Fruit fly (Drosophila melanogaster) whole organism, adult: Measurements from ENCODE around the gene Arl8.

ENCODE experiments used
- CG11617 ChIP-seq: fragments of 200-800 bp; sonication (Bioruptor generic); optimal IDR thresholded peaks from 2 replicates; lab custom pipeline; 2017; ENCODE audit warnings: mild to moderate bottlenecking, missing biosample characterization, missing genetic modification reagents, missing genetic modification characterization
- CG12768 ChIP-seq: fragments of 200-800 bp; sonication (Bioruptor generic); optimal IDR thresholded peaks from 2 replicates; lab custom pipeline; 2017; ENCODE audit warnings: missing biosample characterization, missing genetic modification characterization, mild to moderate bottlenecking, moderate library complexity, missing genetic modification reagents
- CG14711 ChIP-seq: fragments of 200-800 bp; sonication (Bioruptor generic); optimal IDR thresholded peaks from 2 replicates; lab custom pipeline; 2018; ENCODE audit warnings: missing biosample characterization, mild to moderate bottlenecking, missing genetic modification characterization, moderate library complexity
- CG1620 ChIP-seq: fragments of 200-800 bp; sonication (Bioruptor generic); optimal IDR thresholded peaks from 2 replicates; lab custom pipeline; 2016; ENCODE audit warnings: missing biosample characterization, missing genetic modification characterization
- CG33017 ChIP-seq: fragments of 200-800 bp; sonication (Bioruptor generic); optimal IDR thresholded peaks from 2 replicates; lab custom pipeline; 2018; ENCODE audit warnings: missing biosample characterization, mild to moderate bottlenecking, missing genetic modification characterization, moderate library complexity
- CG5204 ChIP-seq: fragments of 200-800 bp; sonication (Bioruptor generic); optimal IDR thresholded peaks from 2 replicates; lab custom pipeline; 2016; ENCODE audit warnings: missing biosample characterization, missing genetic modification characterization
- CG7045 ChIP-seq: fragments of 200-800 bp; sonication (Bioruptor generic); optimal IDR thresholded peaks from 2 replicates; lab custom pipeline; 2017; ENCODE audit warnings: missing biosample characterization, mild to moderate bottlenecking, missing genetic modification characterization
- CG7101 ChIP-seq: fragments of 200-800 bp; sonication (Bioruptor generic); optimal IDR thresholded peaks from 2 replicates; lab custom pipeline; 2018; ENCODE audit warnings: missing biosample characterization, mild to moderate bottlenecking, missing genetic modification characterization, moderate library complexity
- Clk ChIP-seq: fragments of 200-800 bp; sonication (Bioruptor generic); optimal IDR thresholded peaks from 2 replicates; lab custom pipeline; 2017; ENCODE audit warnings: missing biosample characterization, missing genetic modification characterization
- Crg-1 ChIP-seq: fragments of 200-800 bp; sonication (Bioruptor generic); optimal IDR thresholded peaks from 2 replicates; lab custom pipeline; 2016; ENCODE audit warnings: missing biosample characterization, missing genetic modification characterization
- Hr96 ChIP-seq: fragments of 200-800 bp; sonication (Bioruptor generic); optimal IDR thresholded peaks from 2 replicates; lab custom pipeline; 2016; ENCODE audit warnings: missing biosample characterization, missing genetic modification characterization
- Mnt ChIP-seq: fragments of 200-800 bp; sonication (Bioruptor generic); optimal IDR thresholded peaks from 2 replicates; lab custom pipeline; 2016; ENCODE audit warnings: missing biosample characterization, mild to moderate bottlenecking, missing genetic modification characterization
- bab1 ChIP-seq: fragments of 200-800 bp; sonication (Bioruptor generic); optimal IDR thresholded peaks from 3 replicates; lab custom pipeline; 2019; ENCODE audit warnings: missing biosample characterization, mild to moderate bottlenecking, missing genetic modification characterization, moderate library complexity
- cic ChIP-seq: fragments of 200-800 bp; sonication (Bioruptor generic); optimal IDR thresholded peaks from 2 replicates; lab custom pipeline; 2017; ENCODE audit warnings: missing biosample characterization, mild to moderate bottlenecking, missing genetic modification characterization, moderate library complexity
- cnc ChIP-seq, 2 experiments: fragments of >200 bp; optimal IDR thresholded peaks; 2 replicates each; lab custom pipeline; 2017
- kay ChIP-seq: fragments of 200-800 bp; sonication (Bioruptor generic); peaks from one replicate; lab custom pipeline; 2016; ENCODE audit warnings: missing biosample characterization, missing genetic modification characterization, borderline replicate concordance
- ovo ChIP-seq: fragments of 200-800 bp; sonication (Bioruptor generic); optimal IDR thresholded peaks from 2 replicates; lab custom pipeline; 2016; ENCODE audit warnings: missing biosample characterization, missing genetic modification characterization
- pad ChIP-seq: fragments of 200-800 bp; sonication (Bioruptor generic); optimal IDR thresholded peaks from 3 replicates; lab custom pipeline; 2017; ENCODE audit warnings: missing biosample characterization, missing genetic modification characterization, mild to moderate bottlenecking, moderate library complexity, missing genetic modification reagents
- tj ChIP-seq: fragments of 200-800 bp; sonication (Bioruptor generic); optimal IDR thresholded peaks from 3 replicates; lab custom pipeline; 2017; ENCODE audit warnings: missing biosample characterization, mild to moderate bottlenecking, missing genetic modification characterization, moderate library complexity
- toe ChIP-seq: fragments of 200-800 bp; sonication (Bioruptor generic); optimal IDR thresholded peaks from 2 replicates; lab custom pipeline; 2016; ENCODE audit warnings: missing biosample characterization, missing genetic modification characterization

Gene Arl8

dm6 chr3R:8118062-8118461 is 8.3 kb upstream of the Arl8 start:
- TF ChIP-seq bab1 (GFP tag; lab: Kevin White, UChicago) (no peak), tj (no peak), Mnt (GFP tag; lab: Kevin White, UChicago) (no peak), pad (GFP tag; lab: Kevin White, UChicago) (no peak), Hr96 (GFP tag; lab: Kevin White, UChicago) (no peak), CG5204 (GFP tag; lab: Kevin White, UChicago) (no peak), kay (GFP tag; lab: Kevin White, UChicago) (no peak), CG33017 (no peak), Clk (GFP tag; lab: Kevin White, UChicago) (no peak)

dm6 chr3R:8118781-8119456 is 7.5 kb upstream of the Arl8 start:
- TF ChIP-seq cic (GFP tag; lab: Kevin White, UChicago) (peak; percentile 100), CG14711 (no peak), CG12768 (GFP tag; lab: Kevin White, UChicago) (peak; percentile 27), CG11617 (GFP tag; lab: Kevin White, UChicago) (no peak), CG7045 (peak; percentile 25), Clk (GFP tag; lab: Kevin White, UChicago) (peak; percentile 32), kay (GFP tag; lab: Kevin White, UChicago) (peak; percentile 98)

DNA sequence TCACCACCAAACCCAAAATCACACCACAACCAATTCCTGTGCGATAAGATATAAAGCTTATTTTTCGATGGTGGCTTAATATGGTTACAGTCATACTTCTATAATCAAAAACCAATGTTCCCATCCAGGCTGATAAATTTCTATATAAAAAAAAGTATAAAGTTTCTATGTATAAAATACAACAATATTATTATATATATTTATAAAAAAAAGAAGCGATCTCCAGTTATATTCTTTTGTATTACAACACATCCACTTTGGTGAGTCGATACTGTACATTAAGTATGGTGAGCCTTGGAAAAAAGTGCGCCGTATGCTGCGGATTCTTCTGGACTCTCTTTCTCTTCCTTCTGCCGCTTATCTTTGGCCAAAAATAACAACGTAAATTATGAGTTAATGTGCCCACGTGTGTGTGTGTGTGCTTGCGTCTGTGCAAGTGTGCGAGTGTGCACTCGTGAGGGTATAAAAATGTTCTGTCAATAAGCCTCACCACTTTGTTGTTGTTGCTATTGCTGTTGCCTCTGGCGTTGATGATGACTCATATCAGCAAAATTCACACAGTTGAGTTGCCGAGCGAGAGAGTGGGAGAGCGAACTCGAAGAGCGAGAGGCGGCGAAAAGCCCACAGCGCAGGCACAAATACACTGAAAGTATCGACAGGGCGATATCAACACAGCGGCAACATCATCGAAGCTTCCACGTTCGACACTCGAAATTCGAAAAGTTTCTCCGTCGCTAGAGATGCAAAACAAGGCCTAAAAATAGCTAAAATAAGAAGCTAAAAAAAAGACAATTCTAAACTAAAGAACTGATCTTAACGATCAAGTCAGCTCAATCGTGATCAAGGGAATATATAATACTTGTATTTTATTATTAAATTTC is 6.7 kb upstream of the Arl8 start:
- TF ChIP-seq cnc (optimal IDR thresholded peaks at IDR 0.05; lab: Kevin White, UChicago) (no peak), Clk (GFP tag; lab: Kevin White, UChicago) (no peak), CG5204 (GFP tag; lab: Kevin White, UChicago) (no peak), bab1 (GFP tag; lab: Kevin White, UChicago) (peak; percentile 30), kay (GFP tag; lab: Kevin White, UChicago) (peak; percentile 100), Crg-1 (GFP tag; lab: Kevin White, UChicago) (no peak), toe (GFP tag; lab: Kevin White, UChicago) (no peak), tj (peak; percentile 36), CG11617 (GFP tag; lab: Kevin White, UChicago) (peak; percentile 44), cic (GFP tag; lab: Kevin White, UChicago) (peak; percentile 68), CG7045 (peak; percentile 18), CG12768 (GFP tag; lab: Kevin White, UChicago) (peak; percentile 2), CG7101 (tag; lab: Kevin White, UChicago) (peak; percentile 91), CG33017 (peak; percentile 85), Mnt (GFP tag; lab: Kevin White, UChicago) (peak; percentile 23), CG14711 (peak; percentile 80), pad (GFP tag; lab: Kevin White, UChicago) (peak; percentile 51), ovo (GFP tag; lab: Kevin White, UChicago) (no peak), CG1620 (GFP tag; lab: Kevin White, UChicago) (peak; percentile 45), Hr96 (GFP tag; lab: Kevin White, UChicago) (peak; percentile 27)

- no peak for TF ChIP-seq CG1620 (GFP tag; lab: Kevin White, UChicago)
- no peak for TF ChIP-seq Hr96 (GFP tag; lab: Kevin White, UChicago)
- TF ChIP-seq CG7045 = no peak
- no peak for TF ChIP-seq Clk (GFP tag; lab: Kevin White, UChicago)
- no peak for TF ChIP-seq ovo (GFP tag; lab: Kevin White, UChicago)
- TF ChIP-seq CG5204 (GFP tag; lab: Kevin White, UChicago) = no peak
- no peak for TF ChIP-seq CG12768 (GFP tag; lab: Kevin White, UChicago)
- no peak for TF ChIP-seq bab1 (GFP tag; lab: Kevin White, UChicago)
Measured at dm6 chr3R:8120338-8120662, 6.1 kb upstream of the Arl8 start.

- peak; percentile 77 for TF ChIP-seq Crg-1 (GFP tag; lab: Kevin White, UChicago)
- TF ChIP-seq CG5204 (GFP tag; lab: Kevin White, UChicago) = no peak
- TF ChIP-seq ovo (GFP tag; lab: Kevin White, UChicago) = peak; percentile 72
- TF ChIP-seq tj = peak; percentile 91
- peak; percentile 37 for TF ChIP-seq CG14711
- TF ChIP-seq CG12768 (GFP tag; lab: Kevin White, UChicago) = peak; percentile 72
- peak; percentile 12 for TF ChIP-seq cic (GFP tag; lab: Kevin White, UChicago)
- peak; percentile 95 for TF ChIP-seq kay (GFP tag; lab: Kevin White, UChicago)
- TF ChIP-seq Mnt (GFP tag; lab: Kevin White, UChicago) = peak; percentile 73
- peak; percentile 64 for TF ChIP-seq bab1 (GFP tag; lab: Kevin White, UChicago)
- peak; percentile 80 for TF ChIP-seq CG1620 (GFP tag; lab: Kevin White, UChicago)
- peak; percentile 61 for TF ChIP-seq Clk (GFP tag; lab: Kevin White, UChicago)
- TF ChIP-seq toe (GFP tag; lab: Kevin White, UChicago) = peak; percentile 65
- TF ChIP-seq Hr96 (GFP tag; lab: Kevin White, UChicago) = no peak
- TF ChIP-seq CG7101 (tag; lab: Kevin White, UChicago) = peak; percentile 57
- peak; percentile 66 for TF ChIP-seq CG11617 (GFP tag; lab: Kevin White, UChicago)
- TF ChIP-seq pad (GFP tag; lab: Kevin White, UChicago) = peak; percentile 45
- TF ChIP-seq CG33017 = peak; percentile 29
- TF ChIP-seq CG7045 = peak; percentile 69
- no peak for TF ChIP-seq cnc (optimal IDR thresholded peaks at IDR 0.05; lab: Kevin White, UChicago)
Measured at dm6 chr3R:8122198-8122970, 4.0 kb upstream of the Arl8 start, which contains the start of gene CG7878. Gene CG7878 (plus strand): TSS chr3R:8122725.
